Fruit fly (Drosophila melanogaster): ENCODE measurements around the gene CG32344.

DNA sequence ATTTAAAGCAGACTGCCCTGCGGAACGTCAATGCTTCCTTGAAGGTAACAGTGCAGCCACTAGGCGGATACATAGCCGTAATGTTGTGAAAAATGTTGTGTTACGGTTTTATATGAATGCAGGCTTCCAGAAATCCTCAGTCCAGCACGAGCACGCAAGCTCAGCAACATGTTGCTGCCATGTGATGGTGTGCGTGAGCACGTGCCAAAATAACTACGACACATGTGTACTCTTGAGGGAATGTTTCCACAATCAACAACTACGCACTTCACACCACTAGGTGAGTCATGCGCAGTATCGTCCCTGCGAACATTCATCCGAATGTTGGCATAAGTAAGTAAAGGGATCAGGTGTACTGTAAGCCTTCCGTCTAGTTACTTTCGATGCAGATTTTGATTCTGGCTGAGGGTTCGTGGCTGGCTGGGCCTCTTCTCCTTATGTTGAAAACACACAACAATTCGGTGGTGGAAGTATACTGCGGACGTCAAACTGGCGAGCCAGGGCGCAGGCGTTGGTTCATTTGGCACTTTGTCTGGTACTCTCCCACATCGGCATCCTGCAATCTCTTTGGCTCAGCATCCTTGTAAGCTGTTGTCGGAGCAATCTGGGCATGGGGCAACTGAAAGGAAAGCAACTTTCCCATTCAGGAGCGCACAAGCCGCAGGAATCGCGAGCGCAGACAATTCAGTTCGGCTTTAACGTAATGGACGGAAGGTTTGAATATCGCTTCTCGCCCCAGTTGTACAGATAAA lies 47.6 kb downstream of the CG32344 start, which contains the start of gene RhoGEF3:
- no peak for TF ChIP-seq CG8478 (optimal IDR thresholded peaks at IDR 0.05)
- TF ChIP-seq CTCF (optimal IDR thresholded peaks at IDR 0.05): no peak
